Fruit fly (Drosophila melanogaster): ENCODE data around the gene CG31626.
A peak's percentile ranks its signal among the peaks of the same experiment; 100 is the strongest.

The CG31626 gene

dm6 chr2L:21263470-21264146 is 27.1 kb upstream of the CG31626 start (continued):
- TF ChIP-seq CG4424 (GFP tag; optimal IDR thresholded peaks at IDR 0.05) (peak; percentile 36), CG1602 (GFP tag; optimal IDR thresholded peaks at IDR 0.05) (peak; percentile 5), CG10654 (GFP tag; optimal IDR thresholded peaks at IDR 0.05) (no peak), CG8290 (GFP tag; optimal IDR thresholded peaks at IDR 0.05) (no peak), CG8290 (tag; optimal IDR thresholded peaks at IDR 0.05) (peak; percentile 14 to 20), trem (tag; optimal IDR thresholded peaks at IDR 0.05) (peak; percentile 24), CG2712 (tag; optimal IDR thresholded peaks at IDR 0.05) (peak; percentile 53), ssp (GFP tag; IDR thresholded peaks at IDR 0.05) (peak; percentile 83), CG15479 (GFP tag; optimal IDR thresholded peaks at IDR 0.05) (no peak), dmrt11E (tag; optimal IDR thresholded peaks at IDR 0.05) (peak; percentile 51), CG14441 (GFP tag; IDR thresholded peaks at IDR 0.05) (peak; percentile 47; the same call in 1 of the 2 replicates), CG3407 (GFP tag; optimal IDR thresholded peaks at IDR 0.05) (peak; percentile 26), CG6765 (GFP tag; optimal IDR thresholded peaks at IDR 0.05) (no peak), zfh2 (GFP tag; optimal IDR thresholded peaks at IDR 0.05) (no peak), CG8944 (GFP tag; optimal IDR thresholded peaks at IDR 0.05) (no peak), CG15696 (tag; optimal IDR thresholded peaks at IDR 0.05) (peak; percentile 22), gce (GFP tag; IDR thresholded peaks at IDR 0.05) (no peak), org-1 (GFP tag; optimal IDR thresholded peaks at IDR 0.05) (peak; percentile 23), chn (GFP tag; optimal IDR thresholded peaks at IDR 0.05) (peak; percentile 23), Chrac-16 (GFP tag; optimal IDR thresholded peaks at IDR 0.05) (peak; percentile 45), bigmax (GFP tag; optimal IDR thresholded peaks at IDR 0.05) (no peak), CG10565 (GFP tag; optimal IDR thresholded peaks at IDR 0.05) (no peak), CG18011 (GFP tag; optimal IDR thresholded peaks at IDR 0.05) (no peak), CG15011 (GFP tag; optimal IDR thresholded peaks at IDR 0.05) (peak; percentile 3), crc (GFP tag; optimal IDR thresholded peaks at IDR 0.05) (no peak), Sox102F (GFP tag; optimal IDR thresholded peaks at IDR 0.05) (peak; percentile 51), salm (tag; optimal IDR thresholded peaks at IDR 0.05) (no peak), unpg (GFP tag; optimal IDR thresholded peaks at IDR 0.05) (peak; percentile 51), Oaz (GFP tag; IDR thresholded peaks at IDR 0.05) (no peak), CG8924 (tag; optimal IDR thresholded peaks at IDR 0.05) (peak; percentile 27), Sin3A (optimal IDR thresholded peaks at IDR 0.05) (no peak), CrebB (tag; optimal IDR thresholded peaks at IDR 0.05) (no peak), CG1603 (tag; optimal IDR thresholded peaks at IDR 0.05) (peak; percentile 43), CG13424 (tag; optimal IDR thresholded peaks at IDR 0.05) (peak; percentile 6), dysf (GFP tag; IDR thresholded peaks at IDR 0.05) (no peak), CG6689 (GFP tag; IDR thresholded peaks at IDR 0.05) (no peak), cas (GFP tag; IDR thresholded peaks at IDR 0.05) (no peak), D19A (tag; optimal IDR thresholded peaks at IDR 0.05) (peak; percentile 92), CG30020 (tag; optimal IDR thresholded peaks at IDR 0.05) (peak; percentile 65), pros (GFP tag; optimal IDR thresholded peaks at IDR 0.05) (no peak), wek (GFP tag; optimal IDR thresholded peaks at IDR 0.05) (peak; percentile 28), tio (GFP tag; optimal IDR thresholded peaks at IDR 0.05) (peak; percentile 12), ac (GFP tag; optimal IDR thresholded peaks at IDR 0.05) (no peak)

Data from whole organism, embryonic.